Worm (Caenorhabditis elegans) whole organism, L1 larva: ENCODE measurements around the gene Y39E4B.10.

Source experiments
- aly-2 ChIP-seq: fragments of 150-350 bp; optimal IDR thresholded peaks from 2 replicates; lab custom pipeline; 2014; ENCODE audit warnings: missing biosample characterization, missing genetic modification characterization
- ceh-82 ChIP-seq, 3 experiments: fragments of 150-350 bp in 1 of 3; sonication (generic microtip) in 2 of 3; optimal IDR thresholded peaks; 2 replicates each; lab custom pipeline; 2014 to 2017; ENCODE audit warnings: missing biosample characterization in 3 of 3, missing genetic modification characterization in 3 of 3
- dpl-1 ChIP-seq, 3 experiments: fragments of 150-350 bp in 2 of 3; sonication (generic microtip) in 1 of 3; optimal IDR thresholded peaks; 2 replicates each; lab custom pipeline; 2014 to 2017; ENCODE audit warnings: missing biosample characterization in 3 of 3, missing genetic modification characterization in 3 of 3, missing genetic modification reagents in 3 of 3
- elt-2 ChIP-seq: sonication (generic microtip); optimal IDR thresholded peaks from 2 replicates; lab custom pipeline; 2016; ENCODE audit warnings: missing genetic modification characterization, mild to moderate bottlenecking, inconsistent platforms, missing compliant biosample characterization, missing genetic modification reagents
- isw-1 ChIP-seq: fragments of 200-800 bp; sonication (Bioruptor generic); IDR thresholded peaks from 2 replicates; pipeline ENCODE4 v1.3.6; 2022; ENCODE audit warnings: missing genetic modification characterization, missing compliant biosample characterization
- lin-13 ChIP-seq: fragments of 150-350 bp; optimal IDR thresholded peaks from 2 replicates; lab custom pipeline; 2014; ENCODE audit warnings: missing biosample characterization, missing genetic modification reagents, missing genetic modification characterization
- lin-15B ChIP-seq: fragments of 150-350 bp; sonication (generic microtip); optimal IDR thresholded peaks from 3 replicates; lab custom pipeline; 2014; ENCODE audit warnings: missing biosample characterization, missing genetic modification characterization
- unc-62 ChIP-seq: fragments of 150-350 bp; optimal IDR thresholded peaks from 2 replicates; lab custom pipeline; 2014; ENCODE audit warnings: missing biosample characterization, missing genetic modification reagents, missing genetic modification characterization
- unc-86 ChIP-seq: sonication (generic microtip); optimal IDR thresholded peaks from 2 replicates; lab custom pipeline; 2016; ENCODE audit warnings: missing genetic modification characterization, missing compliant biosample characterization
- zip-4 ChIP-seq: fragments of 200-800 bp; sonication (Bioruptor generic); optimal IDR thresholded peaks from 2 replicates; lab custom pipeline; 2018; ENCODE audit warnings: mild to moderate bottlenecking, missing genetic modification characterization, moderate library complexity, missing compliant biosample characterization
- ztf-11 ChIP-seq, 2 experiments: sonication (generic microtip); optimal IDR thresholded peaks; 2 replicates each; lab custom pipeline; 2016 to 2017; ENCODE audit warnings: missing genetic modification characterization in 2 of 2, missing biosample characterization in 1 of 2, missing compliant biosample characterization in 1 of 2
- ztf-4 ChIP-seq: fragments of 150-350 bp; optimal IDR thresholded peaks from 2 replicates; lab custom pipeline; 2014; ENCODE audit warnings: missing biosample characterization, missing genetic modification characterization

DNA sequence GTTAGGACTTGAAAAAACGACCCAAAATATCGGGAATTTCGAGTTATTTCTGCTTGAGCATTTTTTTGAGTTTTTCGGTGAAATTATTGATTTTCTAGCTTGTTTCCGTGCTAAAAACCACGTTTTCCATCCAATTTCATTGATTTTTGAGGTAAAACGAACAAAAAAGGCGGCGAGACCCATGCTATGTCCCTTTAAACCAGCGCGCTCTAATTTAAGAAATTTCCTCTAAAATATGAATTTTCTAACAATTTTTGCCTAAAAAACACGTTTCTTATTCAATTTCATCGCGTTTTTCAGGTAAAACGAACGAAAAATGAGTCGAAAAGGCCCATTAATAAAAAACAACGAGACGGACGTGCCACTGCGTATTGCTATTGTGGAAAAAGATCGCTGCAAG lies 859 bp upstream of the Y39E4B.10 start, which contains the start of gene abce-1:
- TF ChIP-seq lin-15B (tag; lab: Kevin White, UChicago) (no peak), dpl-1 (GFP tag; optimal IDR thresholded peaks at IDR 0.05; lab: Kevin White, UChicago) (no peak), unc-62 (GFP tag; lab: Kevin White, UChicago) (no peak), aly-2 (tag; lab: Kevin White, UChicago) (no peak), zip-4 (GFP tag; lab: Kevin White, UChicago) (no peak), isw-1 (GFP tag; lab: Robert Waterston, UW) (no peak), lin-13 (GFP tag; lab: Kevin White, UChicago) (no peak), unc-86 (tag; lab: Kevin White, UChicago) (no peak), ztf-11 (tag; optimal IDR thresholded peaks at IDR 0.05; lab: Kevin White, UChicago) (no peak), ceh-82 (tag; optimal IDR thresholded peaks at IDR 0.05; lab: Kevin White, UChicago) (no peak), ztf-4 (no peak), elt-2 (tag; lab: Kevin White, UChicago) (no peak)
